Fruit fly (Drosophila melanogaster) whole organism, embryonic: ENCODE data around the gene tbc.

Experiments
- CG11560 ChIP-seq: fragments of 200-800 bp; sonication (Bioruptor generic); IDR thresholded peaks from 3 replicates; pipeline ENCODE4 v1.3.6; 2022; ENCODE audit warnings: missing biosample characterization, missing genetic modification characterization
- CG12391 ChIP-seq: fragments of 200-800 bp; sonication (Bioruptor generic); optimal IDR thresholded peaks from 3 replicates; lab custom pipeline; 2018; ENCODE audit warnings: missing biosample characterization, mild to moderate bottlenecking, missing genetic modification characterization, moderate library complexity
- CG12659 ChIP-seq: fragments of 200-800 bp; sonication (Bioruptor generic); optimal IDR thresholded peaks from 3 replicates; lab custom pipeline; 2017; ENCODE audit warnings: mild to moderate bottlenecking, missing biosample characterization, missing genetic modification reagents, missing genetic modification characterization
- CG13775 ChIP-seq: fragments of 200-800 bp; sonication (Bioruptor generic); optimal IDR thresholded peaks from 3 replicates; lab custom pipeline; 2017; ENCODE audit warnings: missing biosample characterization, mild to moderate bottlenecking, missing genetic modification characterization
- CG13894 ChIP-seq: fragments of 200-800 bp; sonication (Bioruptor generic); optimal IDR thresholded peaks from 3 replicates; lab custom pipeline; 2018; ENCODE audit warnings: missing biosample characterization, mild to moderate bottlenecking, missing genetic modification characterization, moderate library complexity
- CG14860 ChIP-seq: fragments of 200-800 bp; sonication (Bioruptor generic); IDR thresholded peaks from 3 replicates; pipeline ENCODE4 v1.3.6; 2022; ENCODE audit warnings: missing biosample characterization, missing genetic modification characterization; ENCODE audit not compliant: partially characterized antibody
- CG16813 ChIP-seq: fragments of 200-800 bp; sonication (Bioruptor generic); IDR thresholded peaks from 3 replicates; pipeline ENCODE4 v1.3.6; 2022; ENCODE audit warnings: missing biosample characterization, missing genetic modification characterization; ENCODE audit not compliant: partially characterized antibody
- CG17802 ChIP-seq: fragments of 200-800 bp; sonication (Bioruptor generic); optimal IDR thresholded peaks from 2 replicates; lab custom pipeline; 2018; ENCODE audit warnings: missing biosample characterization, mild to moderate bottlenecking, missing genetic modification characterization, moderate library complexity
- CG2120 ChIP-seq: fragments of 200-800 bp; sonication (Bioruptor generic); optimal IDR thresholded peaks from 3 replicates; lab custom pipeline; 2016; ENCODE audit warnings: missing biosample characterization, missing genetic modification characterization
- CG3163 ChIP-seq: fragments of 200-800 bp; sonication (Bioruptor generic); optimal IDR thresholded peaks from 3 replicates; lab custom pipeline; 2016; ENCODE audit warnings: missing biosample characterization, missing genetic modification characterization
- CG3838 ChIP-seq: fragments of 200-800 bp; sonication (Bioruptor generic); optimal IDR thresholded peaks from 3 replicates; lab custom pipeline; 2016; ENCODE audit warnings: missing biosample characterization, missing genetic modification characterization
- CG4617 ChIP-seq: fragments of 200-800 bp; sonication (Bioruptor generic); optimal IDR thresholded peaks from 3 replicates; lab custom pipeline; 2016; ENCODE audit warnings: missing biosample characterization, missing genetic modification characterization, borderline replicate concordance
- CG8089 ChIP-seq: fragments of 200-800 bp; sonication (Bioruptor generic); optimal IDR thresholded peaks from 3 replicates; lab custom pipeline; 2016; ENCODE audit warnings: missing biosample characterization, missing genetic modification characterization
- CG8388 ChIP-seq: fragments of 200-800 bp; sonication (Bioruptor generic); optimal IDR thresholded peaks from 2 replicates; lab custom pipeline; 2019; ENCODE audit warnings: missing biosample characterization, mild to moderate bottlenecking, missing genetic modification characterization, moderate library complexity
- CG9932 ChIP-seq: fragments of 200-800 bp; sonication (Bioruptor generic); IDR thresholded peaks from 2 replicates; pipeline ENCODE4 v1.3.6; 2022; ENCODE audit warnings: missing biosample characterization, missing genetic modification characterization
- Camta ChIP-seq: fragments of 200-800 bp; sonication (Bioruptor generic); optimal IDR thresholded peaks from 2 replicates; lab custom pipeline; 2016; ENCODE audit warnings: missing biosample characterization, missing genetic modification characterization
- Dek ChIP-seq: fragments of 200-800 bp; sonication (Bioruptor generic); optimal IDR thresholded peaks from 3 replicates; lab custom pipeline; 2019; ENCODE audit warnings: missing biosample characterization, mild to moderate bottlenecking, missing genetic modification characterization, moderate library complexity
- Ets65A ChIP-seq: fragments of 200-800 bp; sonication (Bioruptor generic); peaks from one replicate; lab custom pipeline; 2016; ENCODE audit warnings: missing biosample characterization, missing genetic modification characterization
- HLH54F ChIP-seq: fragments of 200-800 bp; sonication (Bioruptor generic); optimal IDR thresholded peaks from 3 replicates; lab custom pipeline; 2016; ENCODE audit warnings: missing biosample characterization, missing genetic modification characterization
- Hsf ChIP-seq: fragments of 200-800 bp; sonication (Bioruptor generic); optimal IDR thresholded peaks from 3 replicates; lab custom pipeline; 2016; ENCODE audit warnings: missing biosample characterization, missing genetic modification characterization
- Jarid2 ChIP-seq: fragments of 200-800 bp; sonication (Bioruptor generic); optimal IDR thresholded peaks from 3 replicates; lab custom pipeline; 2017; ENCODE audit warnings: mild to moderate bottlenecking, missing biosample characterization, missing genetic modification reagents, missing genetic modification characterization
- Meics ChIP-seq: fragments of 200-800 bp; sonication (Bioruptor generic); optimal IDR thresholded peaks from 2 replicates; lab custom pipeline; 2017; ENCODE audit warnings: missing biosample characterization, mild to moderate bottlenecking, missing genetic modification characterization
- Neu2 ChIP-seq: fragments of 200-800 bp; sonication (Bioruptor generic); optimal IDR thresholded peaks from 3 replicates; lab custom pipeline; 2016; ENCODE audit warnings: missing biosample characterization, missing genetic modification characterization, borderline replicate concordance
- Nf-YC ChIP-seq: fragments of 200-800 bp; optimal IDR thresholded peaks from 3 replicates; lab custom pipeline; 2019; ENCODE audit warnings: missing biosample characterization, mild to moderate bottlenecking, missing genetic modification characterization, moderate library complexity
- Pdp1 ChIP-seq, 2 experiments: fragments of 200-800 bp; sonication (Bioruptor generic); optimal IDR thresholded peaks; 3 replicates each; lab custom pipeline; 2016; ENCODE audit warnings: missing biosample characterization in 2 of 2, missing genetic modification characterization in 2 of 2, mild to moderate bottlenecking in 1 of 2, moderate library complexity in 1 of 2
- Ptx1 ChIP-seq: fragments of 200-800 bp; sonication (Bioruptor generic); IDR thresholded peaks from 2 replicates; pipeline ENCODE4 v1.3.6; 2022; ENCODE audit warnings: missing biosample characterization, missing genetic modification characterization
- Rfx ChIP-seq: fragments of 200-800 bp; sonication (Bioruptor generic); IDR thresholded peaks from 2 replicates; pipeline ENCODE4 v1.3.6; 2022; ENCODE audit warnings: missing biosample characterization, missing genetic modification characterization
- Side ChIP-seq: fragments of 200-800 bp; sonication (Bioruptor generic); optimal IDR thresholded peaks from 2 replicates; lab custom pipeline; 2016; ENCODE audit warnings: missing biosample characterization, missing genetic modification characterization
- Stat92E ChIP-seq, 3 experiments: fragments of >200 bp in 2 of 3; fragments of 200-800 bp in 1 of 3; sonication (Bioruptor generic) in 1 of 3; optimal IDR thresholded peaks; 2 replicates each; lab custom pipeline; 2017 to 2019; ENCODE audit warnings: missing biosample characterization in 3 of 3, missing genetic modification characterization in 3 of 3, mild to moderate bottlenecking in 1 of 3, moderate library complexity in 1 of 3
- abd-A ChIP-seq: fragments of 200-800 bp; sonication (Bioruptor generic); optimal IDR thresholded peaks from 3 replicates; lab custom pipeline; 2019; ENCODE audit warnings: missing biosample characterization, mild to moderate bottlenecking, missing genetic modification characterization, moderate library complexity
- ac ChIP-seq: fragments of 200-800 bp; sonication (Bioruptor generic); optimal IDR thresholded peaks from 3 replicates; lab custom pipeline; 2017; ENCODE audit warnings: missing biosample characterization, mild to moderate bottlenecking, missing genetic modification characterization
- ap ChIP-seq: fragments of 200-800 bp; sonication (Bioruptor generic); IDR thresholded peaks from 2 replicates; pipeline ENCODE4 v1.3.6; 2022; ENCODE audit warnings: missing biosample characterization, missing genetic modification characterization
- ato ChIP-seq: fragments of 200-800 bp; sonication (Bioruptor generic); IDR thresholded peaks from 2 replicates; pipeline ENCODE4 v1.3.6; 2022; ENCODE audit warnings: missing biosample characterization, missing genetic modification characterization; ENCODE audit not compliant: partially characterized antibody
- bsh ChIP-seq, 2 experiments: fragments of 200-800 bp; sonication (Bioruptor generic); optimal IDR thresholded peaks; 2 replicates each; lab custom pipeline; 2017 to 2018; ENCODE audit warnings: mild to moderate bottlenecking in 2 of 2, missing biosample characterization in 2 of 2, missing genetic modification characterization in 2 of 2, moderate library complexity in 1 of 2
- caup ChIP-seq: fragments of 200-800 bp; sonication (Bioruptor generic); optimal IDR thresholded peaks from 3 replicates; lab custom pipeline; 2017; ENCODE audit warnings: missing biosample characterization, mild to moderate bottlenecking, missing genetic modification characterization, moderate library complexity; ENCODE audit not compliant: severe bottlenecking
- danr ChIP-seq: fragments of 200-800 bp; sonication (Bioruptor generic); IDR thresholded peaks from 2 replicates; pipeline ENCODE4 v1.3.6; 2022; ENCODE audit warnings: missing biosample characterization, missing genetic modification characterization
- fu2 ChIP-seq: fragments of 200-800 bp; sonication (Bioruptor generic); optimal IDR thresholded peaks from 2 replicates; lab custom pipeline; 2016; ENCODE audit warnings: missing biosample characterization, missing genetic modification characterization
- gsb ChIP-seq: fragments of 200-800 bp; sonication (Bioruptor generic); IDR thresholded peaks from 2 replicates; pipeline ENCODE4 v1.3.6; 2022; ENCODE audit warnings: missing biosample characterization, missing genetic modification characterization
- lab ChIP-seq: fragments of 200-800 bp; sonication (Bioruptor generic); optimal IDR thresholded peaks from 3 replicates; lab custom pipeline; 2017; ENCODE audit warnings: missing biosample characterization, missing genetic modification characterization, mild to moderate bottlenecking, moderate library complexity, missing genetic modification reagents
- pita ChIP-seq: fragments of 200-800 bp; sonication (Bioruptor generic); optimal IDR thresholded peaks from 2 replicates; lab custom pipeline; 2017; ENCODE audit warnings: missing biosample characterization, mild to moderate bottlenecking, missing genetic modification characterization
- pum ChIP-seq: fragments of 200-800 bp; sonication (Bioruptor generic); optimal IDR thresholded peaks from 2 replicates; lab custom pipeline; 2016; ENCODE audit warnings: missing biosample characterization, missing genetic modification characterization
- sisA ChIP-seq: fragments of 200-800 bp; sonication (Bioruptor generic); IDR thresholded peaks from 2 replicates; pipeline ENCODE4 v1.3.6; 2022; ENCODE audit warnings: missing biosample characterization, missing genetic modification characterization
- tio ChIP-seq: fragments of 200-800 bp; sonication (Bioruptor generic); optimal IDR thresholded peaks from 2 replicates; lab custom pipeline; 2017; ENCODE audit warnings: missing biosample characterization, missing genetic modification characterization, inconsistent platforms
- twi ChIP-seq: fragments of 200-800 bp; optimal IDR thresholded peaks from 2 replicates; lab custom pipeline; 2019; ENCODE audit warnings: missing biosample characterization, mild to moderate bottlenecking, missing genetic modification characterization, moderate library complexity
- unpg ChIP-seq: fragments of 200-800 bp; sonication (Bioruptor generic); optimal IDR thresholded peaks from 3 replicates; lab custom pipeline; 2018; ENCODE audit warnings: missing biosample characterization, mild to moderate bottlenecking, missing genetic modification characterization, moderate library complexity
- wdn ChIP-seq: fragments of 200-800 bp; sonication (Bioruptor generic); IDR thresholded peaks from 2 replicates; pipeline ENCODE4 v1.3.6; 2022; ENCODE audit warnings: missing biosample characterization, missing genetic modification characterization
- zfh1 ChIP-seq: fragments of 200-800 bp; sonication (Bioruptor generic); IDR thresholded peaks from 3 replicates; pipeline ENCODE4 v1.3.6; 2022; ENCODE audit warnings: missing biosample characterization, missing genetic modification characterization

tbc gene

dm6 chrX:20433345-20434332 lies 15.5 kb upstream of the tbc start, which contains the start of gene CG1695 (continued):
- TF ChIP-seq Stat92E (GFP tag; optimal IDR thresholded peaks at IDR 0.05; lab: Kevin White, UChicago) (no peak), Side (GFP tag; lab: Kevin White, UChicago) (no peak), bsh (GFP tag; optimal IDR thresholded peaks at IDR 0.05; lab: Kevin White, UChicago) (no peak), CG4617 (GFP tag; lab: Kevin White, UChicago) (no peak), sisA (no peak), Pdp1 (GFP tag; optimal IDR thresholded peaks at IDR 0.05; lab: Kevin White, UChicago) (peak; percentile 1 to 71), CG8388 (GFP tag; lab: Kevin White, UChicago) (no peak), ac (GFP tag; lab: Kevin White, UChicago) (no peak), CG14860 (GFP tag; lab: Robert Waterston, UW) (no peak), Rfx (GFP tag; lab: Robert Waterston, UW) (peak; percentile 31; the same call in 1 of the 2 replicates), pita (GFP tag; lab: Kevin White, UChicago) (no peak), CG13894 (tag; lab: Kevin White, UChicago) (no peak), CG3838 (GFP tag; lab: Kevin White, UChicago) (no peak), Meics (peak; percentile 35), CG16813 (GFP tag; lab: Robert Waterston, UW) (no peak), Jarid2 (GFP tag; lab: Kevin White, UChicago) (no peak), Ptx1 (GFP tag; lab: Robert Waterston, UW) (peak; percentile 12; the same call in 1 of the 2 replicates), CG12659 (GFP tag; lab: Kevin White, UChicago) (peak; percentile 34), CG11560 (tag; lab: Robert Waterston, UW) (no peak), tio (GFP tag; lab: Kevin White, UChicago) (no peak), HLH54F (GFP tag; lab: Kevin White, UChicago) (peak; percentile 1), gsb (GFP tag; lab: Robert Waterston, UW) (no peak), CG8089 (GFP tag; lab: Kevin White, UChicago) (no peak), wdn (no peak), danr (GFP tag; lab: Robert Waterston, UW) (no peak), Hsf (GFP tag; lab: Kevin White, UChicago) (peak; percentile 26), CG2120 (GFP tag; lab: Kevin White, UChicago) (peak; percentile 45), CG17802 (tag; lab: Kevin White, UChicago) (no peak), ato (GFP tag; lab: Robert Waterston, UW) (no peak), twi (tag; lab: Kevin White, UChicago) (no peak), Camta (GFP tag; lab: Kevin White, UChicago) (peak; percentile 5), unpg (GFP tag; lab: Kevin White, UChicago) (no peak), Neu2 (GFP tag; lab: Kevin White, UChicago) (no peak), Nf-YC (peak; percentile 6)

dm6 chrX:20434534-20434933 lies 14.6 kb upstream of the tbc start:
- peak; percentile 15 for TF ChIP-seq CG12391 (tag; lab: Kevin White, UChicago)
- peak; percentile 45 for TF ChIP-seq Dek
- TF ChIP-seq caup, result peak; percentile 29
- peak; percentile 31 for TF ChIP-seq CG9932 (GFP tag; lab: Robert Waterston, UW)
- peak; percentile 83 for TF ChIP-seq Ets65A (GFP tag; lab: Kevin White, UChicago)
- TF ChIP-seq pum (GFP tag; lab: Kevin White, UChicago), result peak; percentile 11
- peak; percentile 53 for TF ChIP-seq abd-A (tag; lab: Kevin White, UChicago)
- peak; percentile 57 for TF ChIP-seq Meics
- no peak for TF ChIP-seq ap (GFP tag; lab: Robert Waterston, UW)
- peak; percentile 9 for TF ChIP-seq fu2 (GFP tag; lab: Kevin White, UChicago)
- TF ChIP-seq lab (GFP tag; lab: Kevin White, UChicago), result peak; percentile 69
- TF ChIP-seq CG13775, result peak; percentile 13
- peak; percentile 14 for TF ChIP-seq CG3163 (GFP tag; lab: Kevin White, UChicago)
- TF ChIP-seq CG11560 (tag; lab: Robert Waterston, UW), result 0 out of 3 replicates have a peak, but pooled peaks have one; percentile 32
- TF ChIP-seq zfh1 (GFP tag; lab: Robert Waterston, UW), result no peak
